Worm (Caenorhabditis elegans): ENCODE results near the gene Y53G8AR.6.

The Y53G8AR.6 gene

ce11 chrIII:3294283-3294793 lies at the start of gene Y53G8AR.6, which contains the start of gene Y53G8AR.8:
Y53G8AR.6 (plus strand) TSS chrIII:3294743.
Y53G8AR.8 (minus strand) TSS chrIII:3294330.
- no peak for TF ChIP-seq ref-1 (GFP tag; conservative IDR thresholded peaks at IDR 0.05)
- TF ChIP-seq ztf-29 (GFP tag; IDR thresholded peaks at IDR 0.05) = no peak
- no peak for TF ChIP-seq tab-1 (GFP tag; IDR thresholded peaks at IDR 0.05)
- TF ChIP-seq flt-1 (GFP tag; IDR thresholded peaks at IDR 0.05) = no peak
- TF ChIP-seq ztf-23 (GFP tag; IDR thresholded peaks at IDR 0.05) = no peak
- no peak for TF ChIP-seq klf-2 (GFP tag; conservative IDR thresholded peaks at IDR 0.05)
- no peak for TF ChIP-seq T22C8.4 (GFP tag; IDR thresholded peaks at IDR 0.05)
- TF ChIP-seq cog-1 (tag; optimal IDR thresholded peaks at IDR 0.05) = no peak
- no peak for TF ChIP-seq med-1 (GFP tag; optimal IDR thresholded peaks at IDR 0.05; ENCODE audit: insufficient read depth)

DNA sequence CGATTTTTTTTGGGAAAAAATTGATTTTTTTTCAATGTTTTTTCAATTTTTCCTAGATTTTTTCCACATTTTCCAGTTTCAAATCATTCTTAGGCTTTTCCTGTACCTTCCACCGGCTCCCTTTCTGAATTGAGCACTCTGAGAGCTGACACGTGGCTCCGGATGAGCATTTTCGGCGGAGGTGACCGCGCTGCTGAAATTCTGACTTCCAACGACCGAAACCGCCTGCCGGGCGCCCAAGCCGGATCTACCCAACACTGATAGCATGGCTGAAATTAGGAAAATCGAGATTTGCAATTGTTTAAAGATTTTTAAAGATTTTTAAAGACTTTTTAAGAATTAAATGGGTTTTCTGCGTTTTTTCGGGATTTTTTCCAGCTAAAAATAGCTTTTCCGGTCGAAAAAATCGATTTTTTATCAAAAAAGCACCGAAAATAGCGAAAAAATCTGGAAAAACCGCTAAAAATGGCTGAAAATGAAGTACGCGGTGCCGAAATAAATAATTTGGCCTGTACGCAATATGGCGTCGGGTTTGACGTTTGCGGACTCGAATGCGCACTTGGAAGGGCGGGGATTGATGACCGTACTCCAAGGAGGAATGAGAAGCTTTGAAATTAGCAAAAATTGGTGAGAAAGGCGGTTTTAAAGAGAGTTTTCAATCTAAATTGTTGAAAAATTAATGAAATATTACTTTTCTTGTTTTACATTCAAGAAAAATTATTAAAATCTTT lies 46.1 kb upstream of the Y53G8AR.6 start, which contains the start of gene nduf-9:
Gene nduf-9 (minus strand): TSS at position 269 of the 731 bp plus-strand sequence.
- TF ChIP-seq ztf-23 (GFP tag; IDR thresholded peaks at IDR 0.05) = no peak
- TF ChIP-seq klf-2 (GFP tag; conservative IDR thresholded peaks at IDR 0.05) = no peak

- no peak for TF ChIP-seq cog-1 (tag; optimal IDR thresholded peaks at IDR 0.05)
- no peak for TF ChIP-seq klf-2 (GFP tag; conservative IDR thresholded peaks at IDR 0.05)
- peak; percentile 23 for TF ChIP-seq med-1 (GFP tag; optimal IDR thresholded peaks at IDR 0.05; ENCODE audit: insufficient read depth)
- peak; percentile 43 for TF ChIP-seq ztf-23 (GFP tag; IDR thresholded peaks at IDR 0.05)
- no peak for TF ChIP-seq ref-1 (GFP tag; conservative IDR thresholded peaks at IDR 0.05)
- peak; percentile 24; the same call in 1 of the 2 replicates for TF ChIP-seq T22C8.4 (GFP tag; IDR thresholded peaks at IDR 0.05)
- TF ChIP-seq tab-1 (GFP tag; IDR thresholded peaks at IDR 0.05) = peak; percentile 60; the same call in 1 of the 2 replicates
- TF ChIP-seq ztf-29 (GFP tag; IDR thresholded peaks at IDR 0.05) = no peak
- TF ChIP-seq flt-1 (GFP tag; IDR thresholded peaks at IDR 0.05) = peak; percentile 76
Measured at ce11 chrIII:3249038-3249420, 45.5 kb upstream of the Y53G8AR.6 start.

ce11 chrIII:3250596-3251112 lies 43.9 kb upstream of the Y53G8AR.6 start, which contains the start of gene Y53G8AL.4:
Y53G8AL.4 (minus strand) TSS chrIII:3250646.
- TF ChIP-seq T22C8.4 (GFP tag; IDR thresholded peaks at IDR 0.05) = no peak
- TF ChIP-seq ztf-23 (GFP tag; IDR thresholded peaks at IDR 0.05) = no peak
- TF ChIP-seq tab-1 (GFP tag; IDR thresholded peaks at IDR 0.05) = no peak
- TF ChIP-seq ztf-29 (GFP tag; IDR thresholded peaks at IDR 0.05) = no peak
- no peak for TF ChIP-seq klf-2 (GFP tag; conservative IDR thresholded peaks at IDR 0.05)
- no peak for TF ChIP-seq cog-1 (tag; optimal IDR thresholded peaks at IDR 0.05)
- TF ChIP-seq med-1 (GFP tag; optimal IDR thresholded peaks at IDR 0.05; ENCODE audit: insufficient read depth) = no peak
- TF ChIP-seq flt-1 (GFP tag; IDR thresholded peaks at IDR 0.05) = no peak

DNA sequence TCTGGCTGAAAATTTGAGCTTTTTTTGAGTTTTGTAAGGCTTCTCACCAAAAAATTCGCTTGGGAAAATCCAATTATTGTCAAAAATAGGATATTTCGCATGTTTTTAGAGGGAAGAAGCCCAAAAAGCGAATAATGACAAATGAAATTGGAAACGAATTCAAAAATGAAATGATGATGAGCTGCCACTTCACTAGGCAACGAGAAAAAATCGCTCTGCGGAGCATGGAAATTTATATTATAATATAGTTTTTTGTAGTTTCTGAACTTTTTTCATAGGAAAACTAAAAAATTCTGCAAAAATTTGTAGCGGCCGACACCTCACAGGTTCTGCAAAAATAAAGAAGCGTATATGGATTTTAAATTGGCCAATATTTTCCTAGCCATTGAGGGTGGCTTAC lies 41.5 kb upstream of the Y53G8AR.6 start, which contains the start of gene Y53G8AL.3:
Gene Y53G8AL.3 (minus strand): TSS at position 101 of the 400 bp plus-strand sequence.
- no peak for TF ChIP-seq ref-1 (GFP tag; conservative IDR thresholded peaks at IDR 0.05)
- no peak for TF ChIP-seq med-1 (GFP tag; optimal IDR thresholded peaks at IDR 0.05; ENCODE audit: insufficient read depth)
- no peak for TF ChIP-seq tab-1 (GFP tag; IDR thresholded peaks at IDR 0.05)
- TF ChIP-seq ztf-23 (GFP tag; IDR thresholded peaks at IDR 0.05) = no peak
- TF ChIP-seq cog-1 (tag; optimal IDR thresholded peaks at IDR 0.05) = no peak
- TF ChIP-seq flt-1 (GFP tag; IDR thresholded peaks at IDR 0.05) = no peak
- no peak for TF ChIP-seq T22C8.4 (GFP tag; IDR thresholded peaks at IDR 0.05)
- no peak for TF ChIP-seq klf-2 (GFP tag; conservative IDR thresholded peaks at IDR 0.05)
- TF ChIP-seq ztf-29 (GFP tag; IDR thresholded peaks at IDR 0.05) = no peak

DNA sequence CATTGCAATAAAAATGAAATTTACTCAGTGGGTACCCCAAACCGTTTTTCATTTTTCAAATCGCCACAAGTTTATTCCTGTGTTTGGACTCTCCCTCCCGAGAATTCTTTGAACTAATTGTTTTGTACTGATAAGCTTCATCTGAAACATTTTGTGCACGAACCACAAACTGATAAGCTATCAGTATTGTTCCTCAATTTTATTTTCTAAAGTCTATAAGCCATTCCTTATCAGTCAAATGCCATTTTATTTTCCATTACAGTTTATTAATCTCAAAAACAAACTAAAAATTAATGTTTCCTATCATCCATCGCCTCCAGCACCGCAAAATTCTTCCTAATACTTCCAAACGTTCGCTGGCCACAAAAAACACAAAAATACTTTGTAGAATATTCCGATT lies 40.8 kb upstream of the Y53G8AR.6 start:
- TF ChIP-seq cog-1 (tag; optimal IDR thresholded peaks at IDR 0.05) (no peak), ref-1 (GFP tag; conservative IDR thresholded peaks at IDR 0.05) (no peak), ztf-29 (GFP tag; IDR thresholded peaks at IDR 0.05) (no peak), med-1 (GFP tag; optimal IDR thresholded peaks at IDR 0.05; ENCODE audit: insufficient read depth) (no peak), flt-1 (GFP tag; IDR thresholded peaks at IDR 0.05) (no peak), T22C8.4 (GFP tag; IDR thresholded peaks at IDR 0.05) (no peak), klf-2 (GFP tag; conservative IDR thresholded peaks at IDR 0.05) (no peak), ztf-23 (GFP tag; IDR thresholded peaks at IDR 0.05) (no peak), tab-1 (GFP tag; IDR thresholded peaks at IDR 0.05) (no peak)

DNA sequence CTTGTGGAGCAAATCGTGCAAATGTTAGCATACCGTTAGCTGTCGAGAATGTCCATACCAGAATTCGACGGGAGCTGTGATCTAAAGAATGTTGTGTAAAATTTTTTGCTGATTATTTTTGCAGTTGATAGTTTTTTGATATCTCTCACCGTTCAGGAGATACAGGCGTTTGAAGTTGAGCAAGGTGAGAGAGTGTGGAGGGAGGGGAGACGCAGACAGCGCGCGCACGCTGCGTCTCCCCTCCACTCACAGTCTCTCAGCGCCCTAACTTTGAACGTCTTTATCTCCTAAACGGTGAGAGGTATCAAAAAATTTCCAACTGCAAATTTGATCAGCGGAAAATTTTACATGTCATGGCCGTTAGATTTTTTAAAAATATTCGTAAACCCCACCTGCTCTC lies 39.5 kb upstream of the Y53G8AR.6 start:
- TF ChIP-seq flt-1 (GFP tag; IDR thresholded peaks at IDR 0.05) = no peak
- no peak for TF ChIP-seq T22C8.4 (GFP tag; IDR thresholded peaks at IDR 0.05)
- no peak for TF ChIP-seq klf-2 (GFP tag; conservative IDR thresholded peaks at IDR 0.05)
- no peak for TF ChIP-seq tab-1 (GFP tag; IDR thresholded peaks at IDR 0.05)
- no peak for TF ChIP-seq ztf-29 (GFP tag; IDR thresholded peaks at IDR 0.05)
- no peak for TF ChIP-seq cog-1 (tag; optimal IDR thresholded peaks at IDR 0.05)
- TF ChIP-seq ztf-23 (GFP tag; IDR thresholded peaks at IDR 0.05) = no peak
- no peak for TF ChIP-seq med-1 (GFP tag; optimal IDR thresholded peaks at IDR 0.05; ENCODE audit: insufficient read depth)
- no peak for TF ChIP-seq ref-1 (GFP tag; conservative IDR thresholded peaks at IDR 0.05)

DNA sequence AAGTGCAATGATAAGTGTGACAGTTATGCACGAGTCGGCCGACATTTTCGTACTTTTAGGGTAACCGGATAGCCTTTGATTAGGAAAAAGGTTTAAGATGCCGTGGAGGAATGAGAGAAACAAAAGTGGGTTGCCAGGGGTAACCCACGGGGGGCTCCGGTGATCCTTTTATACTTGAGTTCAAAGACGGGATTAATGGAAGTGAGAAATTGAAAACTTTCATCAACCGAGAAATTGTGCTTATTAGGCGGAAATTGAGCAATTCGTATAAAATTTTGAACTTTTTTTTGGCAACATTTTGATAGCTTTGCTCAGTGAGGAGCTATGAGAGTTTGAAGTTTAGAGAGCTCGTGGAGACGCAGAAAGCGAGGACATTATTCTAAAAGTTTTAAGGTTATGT lies 39.0 kb upstream of the Y53G8AR.6 start, which contains the start of gene Y53G8AM.4:
Gene Y53G8AM.4 (minus strand): TSS at position 101 of the 400 bp plus-strand sequence.
- TF ChIP-seq klf-2 (GFP tag; conservative IDR thresholded peaks at IDR 0.05) (no peak), tab-1 (GFP tag; IDR thresholded peaks at IDR 0.05) (no peak), med-1 (GFP tag; optimal IDR thresholded peaks at IDR 0.05; ENCODE audit: insufficient read depth) (no peak), ztf-23 (GFP tag; IDR thresholded peaks at IDR 0.05) (no peak), T22C8.4 (GFP tag; IDR thresholded peaks at IDR 0.05) (no peak), ref-1 (GFP tag; conservative IDR thresholded peaks at IDR 0.05) (no peak)

- no peak for TF ChIP-seq klf-2 (GFP tag; conservative IDR thresholded peaks at IDR 0.05)
- TF ChIP-seq ztf-29 (GFP tag; IDR thresholded peaks at IDR 0.05) = no peak
- no peak for TF ChIP-seq flt-1 (GFP tag; IDR thresholded peaks at IDR 0.05)
- no peak for TF ChIP-seq cog-1 (tag; optimal IDR thresholded peaks at IDR 0.05)
- no peak for TF ChIP-seq tab-1 (GFP tag; IDR thresholded peaks at IDR 0.05)
- TF ChIP-seq ztf-23 (GFP tag; IDR thresholded peaks at IDR 0.05) = no peak
- no peak for TF ChIP-seq T22C8.4 (GFP tag; IDR thresholded peaks at IDR 0.05)
- TF ChIP-seq ref-1 (GFP tag; conservative IDR thresholded peaks at IDR 0.05) = no peak
- TF ChIP-seq med-1 (GFP tag; optimal IDR thresholded peaks at IDR 0.05; ENCODE audit: insufficient read depth) = no peak
Measured at ce11 chrIII:3258306-3258705, 36.2 kb upstream of the Y53G8AR.6 start, which contains the start of gene nspg-7.2. nspg-7.2 (minus strand) TSS chrIII:3258406.
